Fruit fly (Drosophila melanogaster): Measurements from ENCODE around the gene mrva.
A peak's percentile ranks its signal among the peaks of the same experiment; 100 is the strongest.

mrva gene

DNA sequence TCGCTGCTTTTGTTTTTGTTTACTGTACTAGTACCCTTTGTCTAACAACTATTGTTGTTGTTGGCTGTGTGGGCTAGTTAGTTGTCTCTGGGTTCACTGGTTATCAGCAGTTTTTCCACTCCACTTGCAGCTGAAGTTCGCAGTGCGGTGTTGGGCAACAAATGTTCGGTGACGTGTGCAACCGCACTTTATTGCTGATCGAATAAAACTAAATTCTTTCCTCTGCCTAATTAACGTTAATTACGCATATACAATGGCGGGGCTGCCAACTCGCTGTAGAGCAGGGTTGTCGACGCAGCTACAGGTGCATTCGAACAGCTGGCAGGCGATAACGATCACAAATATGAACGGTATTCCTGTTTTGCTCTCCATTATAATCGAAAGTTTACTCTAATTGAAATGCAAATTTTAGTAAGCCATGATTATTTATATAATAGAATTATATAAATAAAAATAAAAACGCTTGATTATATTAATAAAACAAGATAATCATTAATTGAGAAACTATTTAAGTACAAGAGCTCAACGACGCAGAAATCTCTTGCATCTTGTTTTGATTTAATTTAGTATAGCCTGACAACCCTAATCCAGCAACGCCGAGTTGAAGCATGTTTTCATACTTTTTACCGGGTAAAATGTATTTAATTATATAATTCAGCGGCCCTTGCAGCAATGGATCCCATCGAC lies at the start of gene mrva, which contains the start of the genes CG42307 and mus312 (continued):
- TF ChIP-seq CG8319 (GFP tag; optimal IDR thresholded peaks at IDR 0.05) = no peak
- peak; percentile 78 for TF ChIP-seq esn (GFP tag; optimal IDR thresholded peaks at IDR 0.05)
- peak; percentile 70 for TF ChIP-seq CG6792 (GFP tag; optimal IDR thresholded peaks at IDR 0.05)
- peak; percentile 28 for TF ChIP-seq fd59A (GFP tag; optimal IDR thresholded peaks at IDR 0.05)
- TF ChIP-seq Sox15 (GFP tag; optimal IDR thresholded peaks at IDR 0.05) = peak; percentile 67
- TF ChIP-seq Lpt (GFP tag; optimal IDR thresholded peaks at IDR 0.05) = no peak
- no peak for TF ChIP-seq CG1621 (tag; optimal IDR thresholded peaks at IDR 0.05)
- no peak for TF ChIP-seq fd85E (GFP tag; optimal IDR thresholded peaks at IDR 0.05)
- peak; percentile 89 for TF ChIP-seq eg (GFP tag; IDR thresholded peaks at IDR 0.05)

DNA sequence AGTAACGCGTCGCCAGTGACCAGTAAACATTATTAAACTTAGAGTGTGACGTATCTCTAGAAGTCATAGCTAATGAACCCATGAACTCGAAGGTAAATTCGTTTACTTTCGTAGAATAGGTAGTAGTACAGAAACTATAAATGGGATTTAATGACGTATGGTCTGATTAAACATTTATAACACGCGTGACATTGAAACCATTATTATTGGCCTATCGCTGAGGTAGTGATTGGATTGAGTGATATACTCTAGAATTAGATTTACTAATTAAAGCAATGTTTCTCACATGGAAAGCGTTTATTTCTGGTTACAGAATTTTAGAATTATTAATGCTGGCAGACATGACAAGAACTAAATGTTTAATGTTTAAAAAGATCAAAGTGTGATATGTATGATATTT lies 48.2 kb upstream of the mrva start:
- TF ChIP-seq OdsH (GFP tag; optimal IDR thresholded peaks at IDR 0.05) (no peak), CG11762 (GFP tag; optimal IDR thresholded peaks at IDR 0.05; ENCODE audit: insufficient read depth) (no peak), CG6808 (GFP tag; optimal IDR thresholded peaks at IDR 0.05) (no peak), CG15336 (GFP tag; IDR thresholded peaks at IDR 0.05) (no peak), net (GFP tag; optimal IDR thresholded peaks at IDR 0.05) (no peak), Eip93F (GFP tag; optimal IDR thresholded peaks at IDR 0.05) (no peak), Eip78C (GFP tag) (no peak), CG8119 (GFP tag; IDR thresholded peaks at IDR 0.05) (no peak), Hr38 (GFP tag; optimal IDR thresholded peaks at IDR 0.05) (no peak), dac (GFP tag; optimal IDR thresholded peaks at IDR 0.05) (no peak), Met (GFP tag; optimal IDR thresholded peaks at IDR 0.05) (no peak), spab (GFP tag; optimal IDR thresholded peaks at IDR 0.05) (no peak)

DNA sequence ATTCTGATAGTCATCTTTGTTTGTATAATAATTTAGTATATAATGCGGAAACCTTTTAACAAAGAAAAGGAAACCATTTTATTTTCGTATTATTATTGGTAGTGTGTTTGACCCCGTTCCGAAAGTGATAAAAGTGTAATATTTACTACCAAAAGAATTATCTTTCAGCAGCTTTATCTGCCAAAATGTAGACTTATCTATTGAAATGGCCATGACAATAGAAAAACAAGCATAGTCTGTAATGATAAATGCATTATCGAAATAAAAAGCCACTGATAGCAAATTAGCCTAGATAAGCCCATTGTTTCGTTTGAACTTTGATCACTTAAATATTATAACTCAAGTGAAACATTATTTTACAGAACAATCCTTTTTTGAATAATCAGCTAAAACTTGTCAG lies 47.5 kb upstream of the mrva start:
- TF ChIP-seq CG11902 (GFP tag; optimal IDR thresholded peaks at IDR 0.05) = no peak
- no peak for TF ChIP-seq CG7368 (GFP tag; optimal IDR thresholded peaks at IDR 0.05)
- peak; percentile 6 for TF ChIP-seq svp (GFP tag)
- TF ChIP-seq vri (GFP tag; optimal IDR thresholded peaks at IDR 0.05) = peak; percentile 15

- no peak for TF ChIP-seq CG11762 (GFP tag; optimal IDR thresholded peaks at IDR 0.05; ENCODE audit: insufficient read depth)
- TF ChIP-seq CG1621 (tag; optimal IDR thresholded peaks at IDR 0.05) = peak; percentile 15
- TF ChIP-seq ss (GFP tag; optimal IDR thresholded peaks at IDR 0.05) = peak in 1 of 2 experiments; percentile 23
- no peak for TF ChIP-seq CG11294 (GFP tag; IDR thresholded peaks at IDR 0.05)
- TF ChIP-seq Eip75B (GFP tag; optimal IDR thresholded peaks at IDR 0.05) = no peak
- TF ChIP-seq Hr4 (GFP tag; optimal IDR thresholded peaks at IDR 0.05) = no peak
Measured at dm6 chr3L:7371290-7371689, 42.6 kb upstream of the mrva start.

dm6 chr3L:7370231-7370882 lies 41.7 kb upstream of the mrva start:
- TF ChIP-seq CG34406 (GFP tag; optimal IDR thresholded peaks at IDR 0.05) = no peak
- TF ChIP-seq CG16779 (tag; optimal IDR thresholded peaks at IDR 0.05) = no peak
- TF ChIP-seq Ets96B (tag; optimal IDR thresholded peaks at IDR 0.05) = no peak
- no peak for TF ChIP-seq Hr4 (GFP tag; optimal IDR thresholded peaks at IDR 0.05)
- no peak for TF ChIP-seq CG8119 (GFP tag; IDR thresholded peaks at IDR 0.05)
- TF ChIP-seq svp (GFP tag) = peak; percentile 64
- peak; percentile 84 for TF ChIP-seq Eip78C (GFP tag)
- no peak for TF ChIP-seq fd59A (GFP tag; optimal IDR thresholded peaks at IDR 0.05)
- TF ChIP-seq Lpt (GFP tag; optimal IDR thresholded peaks at IDR 0.05) = no peak
- TF ChIP-seq dsx (GFP tag; optimal IDR thresholded peaks at IDR 0.05; ENCODE audit: poor library complexity, severe bottlenecking) = no peak
- no peak for TF ChIP-seq acj6 (GFP tag; optimal IDR thresholded peaks at IDR 0.05)
- TF ChIP-seq salr (GFP tag; optimal IDR thresholded peaks at IDR 0.05) = no peak
- TF ChIP-seq vri (GFP tag; optimal IDR thresholded peaks at IDR 0.05) = peak; percentile 17
- no peak for TF ChIP-seq dac (GFP tag; optimal IDR thresholded peaks at IDR 0.05)
- peak; percentile 7 for TF ChIP-seq Eip75B (GFP tag; optimal IDR thresholded peaks at IDR 0.05)
- TF ChIP-seq CG31627 (GFP tag; optimal IDR thresholded peaks at IDR 0.05) = no peak
- peak; percentile 15 for TF ChIP-seq CG6808 (GFP tag; optimal IDR thresholded peaks at IDR 0.05)
- peak; percentile 47 for TF ChIP-seq fkh (GFP tag; optimal IDR thresholded peaks at IDR 0.05)
- TF ChIP-seq spab (GFP tag; optimal IDR thresholded peaks at IDR 0.05) = no peak
- TF ChIP-seq CG10631 (GFP tag; optimal IDR thresholded peaks at IDR 0.05) = no peak
- TF ChIP-seq Sox102F (GFP tag; optimal IDR thresholded peaks at IDR 0.05) = peak; percentile 1
- TF ChIP-seq CG8632 (GFP tag; optimal IDR thresholded peaks at IDR 0.05) = no peak
- TF ChIP-seq CG32006 (GFP tag; optimal IDR thresholded peaks at IDR 0.05) = no peak
- TF ChIP-seq CG15336 (GFP tag; IDR thresholded peaks at IDR 0.05) = no peak
- no peak for TF ChIP-seq Ets21C (GFP tag; optimal IDR thresholded peaks at IDR 0.05)

Measured in whole organism, prepupa.